In the genomic region with DNA sequence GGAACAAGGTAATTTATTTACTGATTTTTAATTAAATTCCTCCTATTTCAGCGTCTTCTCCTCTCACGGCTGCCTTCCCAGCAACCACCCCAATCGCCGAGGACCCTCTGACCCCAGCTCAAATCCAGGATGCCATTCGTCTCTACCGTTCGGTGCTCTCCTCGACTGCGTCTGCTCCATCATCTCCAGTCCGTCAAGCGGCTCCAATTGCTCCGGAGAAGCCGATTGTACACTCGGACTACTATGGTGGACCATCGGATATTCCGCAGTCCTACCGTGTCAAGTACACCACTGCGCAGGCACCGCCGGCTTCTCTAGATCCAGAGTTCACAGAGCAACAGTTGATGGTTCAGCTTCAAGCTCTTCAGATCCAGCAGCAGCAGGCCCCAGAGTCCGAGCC, we compare ENCODE assay signal across 3 worm cellular contexts.
TF ChIP-seq lines count a peak whose summit lies in the region.

No protein-coding gene starts in this region.

TF ChIP-seq in whole organism, L4 larva, 104 proteins besides CTCF, POLR2A, EP300 and RAD21:
- TF ChIP-seq unc-62 (GFP tag; optimal IDR thresholded peaks at IDR 0.05 in 1 of 2; lab: Kevin White, UChicago) (peak in 1 of 2 experiments; percentile 31), unc-62 (tag; optimal IDR thresholded peaks at IDR 0.05; lab: Kevin White, UChicago) (no peak), arid-1 (GFP tag; conservative IDR thresholded peaks at IDR 0.05; lab: Robert Waterston, UW) (no peak), F49E8.2 (tag; optimal IDR thresholded peaks at IDR 0.05; lab: Kevin White, UChicago; ENCODE audit: borderline replicate concordance) (no peak), set-16 (GFP tag; IDR thresholded peaks at IDR 0.05; lab: Robert Waterston, UW) (peak; percentile 83), zfp-3 (GFP tag; conservative IDR thresholded peaks at IDR 0.05; lab: Robert Waterston, UW) (no peak), egl-43 (GFP tag; IDR thresholded peaks at IDR 0.05; lab: Robert Waterston, UW) (0 out of 2 replicates have a peak, but pooled peaks have one; percentile 40)
TF ChIP-seq in whole organism, L4 larva: peak in this region for 3.

TF ChIP-seq in whole organism, late embryonic, 69 proteins besides CTCF, POLR2A, EP300 and RAD21:
- peak; percentile 51 for TF ChIP-seq elt-4 (tag; optimal IDR thresholded peaks at IDR 0.05; lab: Kevin White, UChicago)
- no peak for TF ChIP-seq Y22D7AL.16 (tag; optimal IDR thresholded peaks at IDR 0.05; lab: Kevin White, UChicago)

TF ChIP-seq in whole organism, young adult, 124 proteins besides CTCF, POLR2A, EP300 and RAD21:
- TF ChIP-seq egrh-3 (GFP tag; IDR thresholded peaks at IDR 0.05; lab: Robert Waterston, UW) (peak; percentile 18; the same call in 1 of the 2 replicates), ztf-26 (tag; optimal IDR thresholded peaks at IDR 0.05; lab: Kevin White, UChicago) (no peak), rpc-1 (optimal IDR thresholded peaks at IDR 0.05; lab: Kevin White, UChicago) (no peak), rpc-1 (tag; optimal IDR thresholded peaks at IDR 0.05; lab: Kevin White, UChicago) (no peak), K12H6.12 (tag; optimal IDR thresholded peaks at IDR 0.05; lab: Kevin White, UChicago) (no peak), F22D6.2 (tag; optimal IDR thresholded peaks at IDR 0.05; lab: Kevin White, UChicago) (no peak), tbx-9 (tag; optimal IDR thresholded peaks at IDR 0.05; lab: Kevin White, UChicago; ENCODE audit: borderline replicate concordance) (no peak), F57A8.1 (GFP tag; optimal IDR thresholded peaks at IDR 0.05; lab: Kevin White, UChicago) (no peak), Y53F4B.3 (GFP tag; IDR thresholded peaks at IDR 0.05; lab: Robert Waterston, UW) (no peak), Y67H2A.10 (GFP tag; conservative IDR thresholded peaks at IDR 0.05; lab: Robert Waterston, UW) (no peak), fkh-3 (tag; optimal IDR thresholded peaks at IDR 0.05; lab: Kevin White, UChicago) (no peak), bed-2 (GFP tag; IDR thresholded peaks at IDR 0.05; lab: Robert Waterston, UW) (no peak), ceh-100 (GFP tag; IDR thresholded peaks at IDR 0.05; lab: Robert Waterston, UW) (no peak), let-607 (tag; optimal IDR thresholded peaks at IDR 0.05; lab: Kevin White, UChicago) (no peak), cebp-1 (GFP tag; IDR thresholded peaks at IDR 0.05; lab: Robert Waterston, UW) (no peak), cebp-1 (tag; optimal IDR thresholded peaks at IDR 0.05; lab: Kevin White, UChicago) (no peak), ztf-6 (GFP tag; IDR thresholded peaks at IDR 0.05; lab: Robert Waterston, UW) (0 out of 2 replicates have a peak, but pooled peaks have one; percentile 4), zfh-2 (GFP tag; conservative IDR thresholded peaks at IDR 0.05; lab: Robert Waterston, UW) (peak; percentile 66)
